Worm (Caenorhabditis elegans) whole organism, late embryonic: Measurements from ENCODE around the gene srz-62.
"Not testable (repeated sequence)": the region's sequence is repeated elsewhere in the genome, so short reads cannot be mapped to it uniquely, and the experiment has no call there.

Experiments used
- C08G9.2 ChIP-seq: sonication (generic microtip); optimal IDR thresholded peaks from 2 replicates; lab custom pipeline; 2016; ENCODE audit warnings: mild to moderate bottlenecking, missing genetic modification characterization, moderate library complexity, missing compliant biosample characterization
- F13H6.1 ChIP-seq: sonication (generic microtip); optimal IDR thresholded peaks from 2 replicates; lab custom pipeline; 2016; ENCODE audit warnings: missing genetic modification characterization, missing compliant biosample characterization
- T23F11.4 ChIP-seq: fragments of 200-800 bp; sonication (Bioruptor generic); optimal IDR thresholded peaks from 2 replicates; lab custom pipeline; 2018; ENCODE audit warnings: mild to moderate bottlenecking, missing genetic modification characterization, missing compliant biosample characterization
- ama-1 ChIP-seq: fragments of 150-350 bp; optimal IDR thresholded peaks from 2 replicates; lab custom pipeline; 2014
- ceh-14 ChIP-seq: sonication (generic microtip); optimal IDR thresholded peaks from 2 replicates; lab custom pipeline; 2016; ENCODE audit warnings: missing genotype, missing genetic modification characterization, missing compliant biosample characterization
- ceh-18 ChIP-seq: sonication (generic microtip); optimal IDR thresholded peaks from 2 replicates; lab custom pipeline; 2016; ENCODE audit warnings: missing genetic modification characterization, missing compliant biosample characterization
- ceh-2 ChIP-seq: sonication (generic microtip); optimal IDR thresholded peaks from 2 replicates; lab custom pipeline; 2016; ENCODE audit warnings: missing genotype, missing genetic modification characterization, missing compliant biosample characterization
- ceh-24 ChIP-seq: sonication (generic microtip); optimal IDR thresholded peaks from 2 replicates; lab custom pipeline; 2016; ENCODE audit warnings: mild to moderate bottlenecking, missing genetic modification characterization, missing compliant biosample characterization
- ceh-30 ChIP-seq: fragments of 150-350 bp; optimal IDR thresholded peaks from 2 replicates; lab custom pipeline; 2014; ENCODE audit warnings: missing biosample characterization, missing genetic modification characterization
- ceh-31 ChIP-seq: sonication (generic microtip); optimal IDR thresholded peaks from 2 replicates; lab custom pipeline; 2016; ENCODE audit warnings: missing genetic modification characterization, missing compliant biosample characterization
- ceh-48 ChIP-seq: sonication (generic microtip); optimal IDR thresholded peaks from 2 replicates; lab custom pipeline; 2016; ENCODE audit warnings: missing genetic modification characterization, inconsistent platforms, missing compliant biosample characterization
- ceh-9 ChIP-seq: sonication (generic microtip); optimal IDR thresholded peaks from 2 replicates; lab custom pipeline; 2016; ENCODE audit warnings: mild to moderate bottlenecking, missing genetic modification characterization, inconsistent platforms, missing compliant biosample characterization
- che-1 ChIP-seq: sonication (generic microtip); optimal IDR thresholded peaks from 2 replicates; lab custom pipeline; 2016; ENCODE audit warnings: mild to moderate bottlenecking, missing genetic modification characterization, missing compliant biosample characterization
- dmd-4 ChIP-seq: sonication (generic microtip); optimal IDR thresholded peaks from 2 replicates; lab custom pipeline; 2016; ENCODE audit warnings: borderline replicate concordance, missing genetic modification characterization, missing compliant biosample characterization
- dve-1 ChIP-seq: sonication (generic microtip); optimal IDR thresholded peaks from 2 replicates; lab custom pipeline; 2017; ENCODE audit warnings: antibody characterized with exemption, mild to moderate bottlenecking, missing genetic modification characterization, missing compliant biosample characterization
- elt-4 ChIP-seq: sonication (generic microtip); optimal IDR thresholded peaks from 2 replicates; lab custom pipeline; 2016; ENCODE audit warnings: missing genetic modification characterization, missing compliant biosample characterization
- fax-1 ChIP-seq: sonication (generic microtip); optimal IDR thresholded peaks from 2 replicates; lab custom pipeline; 2016; ENCODE audit warnings: missing genotype, missing genetic modification characterization, missing compliant biosample characterization
- gmeb-2 ChIP-seq: sonication (generic microtip); optimal IDR thresholded peaks from 2 replicates; lab custom pipeline; 2016; ENCODE audit warnings: missing genetic modification characterization, inconsistent platforms, missing compliant biosample characterization
- hlh-13 ChIP-seq: fragments of 200-800 bp; sonication (Bioruptor generic); optimal IDR thresholded peaks from 2 replicates; lab custom pipeline; 2018; ENCODE audit warnings: mild to moderate bottlenecking, missing genetic modification characterization, missing compliant biosample characterization
- hlh-15 ChIP-seq: sonication (generic microtip); optimal IDR thresholded peaks from 2 replicates; lab custom pipeline; 2016; ENCODE audit warnings: missing genetic modification characterization, missing compliant biosample characterization
- hlh-6 ChIP-seq: sonication (generic microtip); optimal IDR thresholded peaks from 2 replicates; lab custom pipeline; 2016; ENCODE audit warnings: missing genotype, missing genetic modification characterization, missing compliant biosample characterization
- hlh-8 ChIP-seq: sonication (generic microtip); optimal IDR thresholded peaks from 2 replicates; lab custom pipeline; 2016; ENCODE audit warnings: missing genotype, missing genetic modification characterization, missing compliant biosample characterization
- lin-11 ChIP-seq: fragments of 200-800 bp; sonication (Bioruptor generic); optimal IDR thresholded peaks from 2 replicates; lab custom pipeline; 2018; ENCODE audit warnings: mild to moderate bottlenecking, missing genetic modification characterization, missing compliant biosample characterization
- madf-2 ChIP-seq: sonication (generic microtip); optimal IDR thresholded peaks from 2 replicates; lab custom pipeline; 2017; ENCODE audit warnings: missing genetic modification characterization, missing compliant biosample characterization
- mec-3 ChIP-seq: sonication (generic microtip); optimal IDR thresholded peaks from 2 replicates; lab custom pipeline; 2016; ENCODE audit warnings: borderline replicate concordance, missing genetic modification characterization, missing compliant biosample characterization
- nfya-1 ChIP-seq: sonication (generic microtip); optimal IDR thresholded peaks from 2 replicates; lab custom pipeline; 2017; ENCODE audit warnings: missing genetic modification characterization, mild to moderate bottlenecking, missing compliant biosample characterization, antibody characterized with exemption, moderate library complexity
- nhr-11 ChIP-seq: fragments of 150-350 bp; optimal IDR thresholded peaks from 2 replicates; lab custom pipeline; 2014; ENCODE audit warnings: missing biosample characterization, missing genetic modification characterization
- nhr-232 ChIP-seq: sonication (generic microtip); optimal IDR thresholded peaks from 2 replicates; lab custom pipeline; 2016; ENCODE audit warnings: missing genetic modification characterization, missing compliant biosample characterization
- pag-3 ChIP-seq: sonication (generic microtip); optimal IDR thresholded peaks from 2 replicates; lab custom pipeline; 2016; ENCODE audit warnings: missing compliant biosample characterization, missing genetic modification characterization, borderline replicate concordance
- pqm-1 ChIP-seq: sonication (generic microtip); optimal IDR thresholded peaks from 2 replicates; lab custom pipeline; 2016; ENCODE audit warnings: missing genetic modification characterization, missing compliant biosample characterization
- pros-1 ChIP-seq: fragments of 150-350 bp; optimal IDR thresholded peaks from 2 replicates; lab custom pipeline; 2014; ENCODE audit warnings: missing biosample characterization, missing genetic modification reagents, missing genetic modification characterization
- ref-2 ChIP-seq: sonication (generic microtip); optimal IDR thresholded peaks from 2 replicates; lab custom pipeline; 2016; ENCODE audit warnings: missing genetic modification characterization, missing compliant biosample characterization
- sox-4 ChIP-seq: sonication (generic microtip); optimal IDR thresholded peaks from 2 replicates; lab custom pipeline; 2017; ENCODE audit warnings: mild to moderate bottlenecking, missing genetic modification characterization, inconsistent platforms, missing compliant biosample characterization
- tbx-7 ChIP-seq: sonication (generic microtip); optimal IDR thresholded peaks from 2 replicates; lab custom pipeline; 2016; ENCODE audit warnings: missing genotype, missing genetic modification characterization, missing compliant biosample characterization
- ttx-3 ChIP-seq: sonication (generic microtip); optimal IDR thresholded peaks from 2 replicates; lab custom pipeline; 2016; ENCODE audit warnings: missing genetic modification reagents, missing genetic modification characterization, missing compliant biosample characterization
- unc-55 ChIP-seq: sonication (generic microtip); optimal IDR thresholded peaks from 2 replicates; lab custom pipeline; 2017; ENCODE audit warnings: missing biosample characterization, missing genetic modification reagents, missing genetic modification characterization
- ztf-16 ChIP-seq: sonication (generic microtip); optimal IDR thresholded peaks from 2 replicates; lab custom pipeline; 2017; ENCODE audit warnings: missing genetic modification characterization, missing compliant biosample characterization

The srz-62 gene

ce11 chrIV:3907506-3908188 lies 7.3 kb downstream of the srz-62 start, which contains the start of the genes F56D6.22 and F56D6.12:
Gene F56D6.22, minus strand, starts transcription at chrIV:3907606.
Gene F56D6.12, plus strand, starts transcription at chrIV:3908138.
- TF ChIP-seq ttx-3 (tag; lab: Kevin White, UChicago) (no peak), C08G9.2 (tag; lab: Kevin White, UChicago) (no peak), nhr-232 (no peak), T23F11.4 (GFP tag; lab: Kevin White, UChicago) (no peak), madf-2 (no peak), gmeb-2 (tag; lab: Kevin White, UChicago) (no peak), hlh-13 (GFP tag; lab: Kevin White, UChicago) (no peak), pros-1 (tag; lab: Kevin White, UChicago) (no peak), ceh-18 (no peak), nhr-11 (tag; lab: Kevin White, UChicago) (no peak), sox-4 (tag; lab: Kevin White, UChicago) (no peak), hlh-8 (no peak), hlh-15 (no peak), F13H6.1 (tag; lab: Kevin White, UChicago) (no peak), elt-4 (no peak), lin-11 (no peak)

ce11 chrIV:3909114-3909513 lies 8.8 kb downstream of the srz-62 start, which contains the start of gene F56D6.13:
Gene F56D6.13, plus strand, starts transcription at chrIV:3909414.
- no peak for TF ChIP-seq tbx-7 (tag; lab: Kevin White, UChicago)
- TF ChIP-seq fax-1 (tag; lab: Kevin White, UChicago): no peak
- no peak for TF ChIP-seq ceh-48 (tag; lab: Kevin White, UChicago)
- no peak for TF ChIP-seq mec-3 (tag; lab: Kevin White, UChicago)
- TF ChIP-seq ref-2 (tag; lab: Kevin White, UChicago): no peak
- TF ChIP-seq dmd-4 (tag; lab: Kevin White, UChicago): no peak
- TF ChIP-seq sox-4 (tag; lab: Kevin White, UChicago): no peak
- TF ChIP-seq ztf-16 (tag; lab: Kevin White, UChicago): no peak
- no peak for TF ChIP-seq C08G9.2 (tag; lab: Kevin White, UChicago)
- no peak for TF ChIP-seq elt-4
- no peak for TF ChIP-seq hlh-6

DNA sequence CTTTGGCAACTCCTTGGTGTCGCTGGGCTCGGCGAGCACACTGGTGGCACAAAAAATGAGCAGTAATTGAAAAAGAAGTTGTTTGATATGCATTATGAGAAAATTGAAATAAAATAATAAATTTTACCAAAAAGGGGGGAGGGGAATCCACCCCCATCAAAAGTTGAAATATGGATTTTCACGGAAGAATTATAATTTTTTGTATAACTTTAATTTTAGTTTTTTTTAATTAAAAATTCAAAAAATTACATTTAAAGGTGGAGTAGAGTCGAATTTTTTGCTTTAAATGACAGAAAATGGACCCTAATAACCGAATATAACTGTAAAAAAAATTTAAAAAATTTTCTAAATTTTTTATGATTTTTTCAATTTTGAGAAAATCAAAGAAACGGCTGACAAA lies 11.5 kb downstream of the srz-62 start, which contains the start of gene F56D6.18:
Gene F56D6.18, minus strand, starts transcription at position 101 of the 400 bp plus-strand sequence.
- TF ChIP-seq ceh-14 (tag; lab: Kevin White, UChicago); dve-1; ceh-31: not testable (repeated sequence)

DNA sequence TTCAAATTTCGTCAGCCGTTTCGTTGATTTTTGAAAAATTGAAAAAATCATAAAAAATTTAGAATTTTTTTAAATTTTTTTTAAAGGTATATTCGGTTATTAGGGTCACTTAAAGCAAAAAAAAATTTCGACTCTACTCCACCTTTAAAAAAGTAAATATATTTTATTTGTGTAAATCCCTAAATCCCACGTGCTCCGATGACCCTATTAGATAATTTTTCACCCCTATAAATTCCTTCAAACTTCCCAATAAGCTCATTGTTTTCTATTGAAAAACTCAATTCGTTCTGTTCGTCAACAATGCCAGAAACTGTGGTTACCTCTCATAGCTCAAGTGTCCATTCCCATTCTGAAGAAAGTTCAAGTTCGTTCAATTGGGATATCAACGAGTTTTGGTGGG lies 12.3 kb downstream of the srz-62 start, which contains the start of gene F56D6.20:
Gene F56D6.20, plus strand, starts transcription at position 301 of the 400 bp plus-strand sequence.
- TF ChIP-seq unc-55 (GFP tag; lab: Kevin White, UChicago) (no peak), pqm-1 (tag; lab: Kevin White, UChicago) (no peak), ceh-48 (tag; lab: Kevin White, UChicago) (no peak), pag-3 (tag; lab: Kevin White, UChicago) (no peak), nfya-1 (tag; lab: Kevin White, UChicago) (no peak), ceh-9 (tag; lab: Kevin White, UChicago) (no peak), che-1 (tag; lab: Kevin White, UChicago) (no peak), ama-1 (lab: Kevin White, UChicago) (no peak), hlh-15 (no peak), hlh-8 (no peak), ceh-2 (tag; lab: Kevin White, UChicago) (no peak), ceh-30 (tag; lab: Kevin White, UChicago) (no peak), ceh-24 (tag; lab: Kevin White, UChicago) (no peak), F13H6.1 (tag; lab: Kevin White, UChicago) (no peak)
- TF ChIP-seq, all 69 proteins: peak for 0
